Fruit fly (Drosophila melanogaster): ENCODE measurements at regions not wholly inside any gene's neighbourhood (a gene's known extent, or its start where the extent isn't known, plus 50 kb on each side); places are given as distances from the start of the nearest gene placed in this dataset.

dm6 chr3L:10354377-10355208, 58.0 kb upstream of the CG12362 start:
- TF ChIP-seq Asciz (GFP tag; optimal IDR thresholded peaks at IDR 0.05) (no peak), E2f2 (GFP tag; IDR thresholded peaks at IDR 0.05) (no peak), CG17328 (GFP tag; IDR thresholded peaks at IDR 0.05) (no peak), da (GFP tag; optimal IDR thresholded peaks at IDR 0.05) (no peak), Optix (GFP tag; IDR thresholded peaks at IDR 0.05) (no peak), bcd (GFP tag; optimal IDR thresholded peaks at IDR 0.05) (no peak), CG17612 (GFP tag; IDR thresholded peaks at IDR 0.05) (no peak), CG16813 (GFP tag; IDR thresholded peaks at IDR 0.05; ENCODE audit: partially characterized antibody) (no peak), CG2712 (tag; optimal IDR thresholded peaks at IDR 0.05) (peak; percentile 55), Dek (tag; optimal IDR thresholded peaks at IDR 0.05) (no peak), jumu (GFP tag; optimal IDR thresholded peaks at IDR 0.05) (no peak), Hand (GFP tag; optimal IDR thresholded peaks at IDR 0.05) (no peak)
